Fruit fly (Drosophila melanogaster) whole organism, embryonic: Measurements from ENCODE around the gene CG7149.
A peak's percentile ranks its signal among the peaks of the same experiment; 100 is the strongest.

Source experiments
- Awh ChIP-seq: fragments of 200-800 bp; sonication (Bioruptor generic); IDR thresholded peaks from 2 replicates; pipeline ENCODE4, ENCODE4 v1.3.6; 2022; ENCODE audit warnings: missing biosample characterization, missing genetic modification characterization
- B-H2 ChIP-seq: fragments of 200-800 bp; sonication (Bioruptor generic); optimal IDR thresholded peaks from 2 replicates; lab custom pipeline; 2018; ENCODE audit warnings: missing biosample characterization, mild to moderate bottlenecking, missing genetic modification characterization
- Bdp1 ChIP-seq: fragments of 200-800 bp; sonication (Bioruptor generic); optimal IDR thresholded peaks from 3 replicates; lab custom pipeline; 2016; ENCODE audit warnings: missing biosample characterization, missing genetic modification characterization
- Bgb ChIP-seq: fragments of 200-800 bp; sonication (Bioruptor generic); IDR thresholded peaks from 2 replicates; pipeline ENCODE4 v1.3.6; 2022; ENCODE audit warnings: missing biosample characterization, missing genetic modification characterization; ENCODE audit not compliant: partially characterized antibody
- CG11247 ChIP-seq: fragments of 200-800 bp; sonication (Bioruptor generic); IDR thresholded peaks from 2 replicates; pipeline ENCODE4 v1.3.6; 2022; ENCODE audit warnings: missing biosample characterization, missing genetic modification characterization
- CG11696 ChIP-seq: fragments of 200-800 bp; sonication (Bioruptor generic); IDR thresholded peaks from 2 replicates; pipeline ENCODE4 v1.3.6; 2022; ENCODE audit warnings: missing biosample characterization, missing genetic modification characterization
- CG12299 ChIP-seq: fragments of 200-800 bp; sonication (Bioruptor generic); optimal IDR thresholded peaks from 2 replicates; lab custom pipeline; 2018; ENCODE audit warnings: missing biosample characterization, mild to moderate bottlenecking, missing genetic modification characterization
- CG13775 ChIP-seq: fragments of 200-800 bp; sonication (Bioruptor generic); optimal IDR thresholded peaks from 3 replicates; lab custom pipeline; 2017; ENCODE audit warnings: missing biosample characterization, mild to moderate bottlenecking, missing genetic modification characterization
- CG17385 ChIP-seq: fragments of 200-800 bp; sonication (Bioruptor generic); optimal IDR thresholded peaks from 3 replicates; lab custom pipeline; 2018; ENCODE audit warnings: missing biosample characterization, mild to moderate bottlenecking, missing genetic modification characterization
- CG17912 ChIP-seq: fragments of 200-800 bp; sonication (Bioruptor generic); optimal IDR thresholded peaks from 2 replicates; lab custom pipeline; 2018; ENCODE audit warnings: missing biosample characterization, mild to moderate bottlenecking, missing genetic modification characterization
- CG1832 ChIP-seq: fragments of 200-800 bp; sonication (Bioruptor generic); optimal IDR thresholded peaks from 2 replicates; lab custom pipeline; 2017; ENCODE audit warnings: missing biosample characterization, mild to moderate bottlenecking, missing genetic modification characterization, inconsistent platforms
- CG18764 ChIP-seq: fragments of 200-800 bp; sonication (Bioruptor generic); optimal IDR thresholded peaks from 3 replicates; lab custom pipeline; 2016; ENCODE audit warnings: missing biosample characterization, missing genetic modification characterization
- CG30403 ChIP-seq: fragments of 200-800 bp; sonication (Bioruptor generic); optimal IDR thresholded peaks from 3 replicates; lab custom pipeline; 2016; ENCODE audit warnings: missing biosample characterization, missing genetic modification characterization
- CG32532 ChIP-seq: fragments of 200-800 bp; sonication (Bioruptor generic); IDR thresholded peaks from 2 replicates; pipeline ENCODE4 v1.3.6; 2022; ENCODE audit warnings: missing biosample characterization, missing genetic modification characterization
- CG3281 ChIP-seq: fragments of 200-800 bp; sonication (Bioruptor generic); optimal IDR thresholded peaks from 3 replicates; lab custom pipeline; 2017; ENCODE audit warnings: missing biosample characterization, mild to moderate bottlenecking, missing genetic modification characterization
- CG43689 ChIP-seq: fragments of 200-800 bp; sonication (Bioruptor generic); IDR thresholded peaks from 2 replicates; pipeline ENCODE4 v1.3.6; 2022; ENCODE audit warnings: missing biosample characterization, missing genetic modification characterization
- CG6175 ChIP-seq: fragments of 200-800 bp; sonication (Bioruptor generic); IDR thresholded peaks from 3 replicates; pipeline ENCODE4 v1.3.6; 2022; ENCODE audit warnings: missing biosample characterization, missing genetic modification characterization
- CG8290 ChIP-seq, 3 experiments: fragments of 200-800 bp; sonication (Bioruptor generic); optimal IDR thresholded peaks; 2 replicates each; lab custom pipeline; 2016 to 2019; ENCODE audit warnings: missing biosample characterization in 3 of 3, missing genetic modification characterization in 3 of 3, mild to moderate bottlenecking in 2 of 3, moderate library complexity in 1 of 3
- CG8359 ChIP-seq: fragments of 200-800 bp; sonication (Bioruptor generic); optimal IDR thresholded peaks from 2 replicates; lab custom pipeline; 2017; ENCODE audit warnings: missing biosample characterization, mild to moderate bottlenecking, missing genetic modification characterization, borderline replicate concordance
- CG9932 ChIP-seq: fragments of 200-800 bp; sonication (Bioruptor generic); IDR thresholded peaks from 2 replicates; pipeline ENCODE4 v1.3.6; 2022; ENCODE audit warnings: missing biosample characterization, missing genetic modification characterization
- Dek ChIP-seq: fragments of 200-800 bp; sonication (Bioruptor generic); optimal IDR thresholded peaks from 3 replicates; lab custom pipeline; 2019; ENCODE audit warnings: missing biosample characterization, mild to moderate bottlenecking, missing genetic modification characterization, moderate library complexity
- ERR ChIP-seq: fragments of 200-800 bp; sonication (Bioruptor generic); optimal IDR thresholded peaks from 2 replicates; lab custom pipeline; 2016; ENCODE audit warnings: missing biosample characterization, missing genetic modification characterization
- Fer2 ChIP-seq: fragments of 200-800 bp; sonication (Bioruptor generic); optimal IDR thresholded peaks from 2 replicates; lab custom pipeline; 2018; ENCODE audit warnings: missing biosample characterization, mild to moderate bottlenecking, missing genetic modification characterization, moderate library complexity
- Hey ChIP-seq: fragments of 200-800 bp; sonication (Bioruptor generic); optimal IDR thresholded peaks from 3 replicates; lab custom pipeline; 2018; ENCODE audit warnings: missing biosample characterization, mild to moderate bottlenecking, missing genetic modification characterization
- Hmx ChIP-seq: fragments of 200-800 bp; sonication (Bioruptor generic); optimal IDR thresholded peaks from 2 replicates; lab custom pipeline; 2016; ENCODE audit warnings: missing biosample characterization, missing genetic modification characterization
- Kr ChIP-seq: fragments of 200-800 bp; sonication (Bioruptor generic); optimal IDR thresholded peaks from 2 replicates; lab custom pipeline; 2017; ENCODE audit warnings: missing biosample characterization, mild to moderate bottlenecking, missing genetic modification characterization
- Mes4 ChIP-seq: fragments of 200-800 bp; sonication (Bioruptor generic); optimal IDR thresholded peaks from 2 replicates; lab custom pipeline; 2016; ENCODE audit warnings: missing biosample characterization, missing genetic modification characterization
- Nf-YB ChIP-seq: fragments of 200-800 bp; sonication (Bioruptor generic); optimal IDR thresholded peaks from 3 replicates; lab custom pipeline; 2019; ENCODE audit warnings: missing biosample characterization, mild to moderate bottlenecking, missing genetic modification characterization, moderate library complexity
- Poxn ChIP-seq: fragments of 200-800 bp; sonication (Bioruptor generic); IDR thresholded peaks from 2 replicates; pipeline ENCODE4 v1.3.6; 2022; ENCODE audit warnings: missing biosample characterization, missing genetic modification characterization
- Ptx1 ChIP-seq: fragments of 200-800 bp; sonication (Bioruptor generic); IDR thresholded peaks from 2 replicates; pipeline ENCODE4 v1.3.6; 2022; ENCODE audit warnings: missing biosample characterization, missing genetic modification characterization
- Sox102F ChIP-seq: fragments of 200-800 bp; sonication (Bioruptor generic); optimal IDR thresholded peaks from 2 replicates; lab custom pipeline; 2018; ENCODE audit warnings: missing biosample characterization, mild to moderate bottlenecking, missing genetic modification characterization, moderate library complexity
- Spps ChIP-seq: fragments of 200-800 bp; sonication (Bioruptor generic); optimal IDR thresholded peaks from 2 replicates; lab custom pipeline; 2018; ENCODE audit warnings: missing biosample characterization, mild to moderate bottlenecking, missing genetic modification characterization
- Sry-δ ChIP-seq: fragments of 200-800 bp; sonication (Bioruptor generic); optimal IDR thresholded peaks from 2 replicates; lab custom pipeline; 2016; ENCODE audit warnings: missing biosample characterization, missing genetic modification characterization
- Ssrp ChIP-seq: fragments of 200-800 bp; sonication (Bioruptor generic); optimal IDR thresholded peaks from 2 replicates; lab custom pipeline; 2018; ENCODE audit warnings: missing biosample characterization, mild to moderate bottlenecking, missing genetic modification characterization, moderate library complexity
- chinmo ChIP-seq: fragments of 200-800 bp; sonication (Bioruptor generic); IDR thresholded peaks from 4 replicates; pipeline ENCODE4 v1.3.6; 2022; ENCODE audit warnings: missing biosample characterization, missing genetic modification characterization; ENCODE audit not compliant: partially characterized antibody
- chn ChIP-seq: fragments of 200-800 bp; sonication (Bioruptor generic); optimal IDR thresholded peaks from 2 replicates; lab custom pipeline; 2016; ENCODE audit warnings: missing biosample characterization, missing genetic modification characterization
- cwo ChIP-seq: fragments of 200-800 bp; sonication (Bioruptor generic); optimal IDR thresholded peaks from 3 replicates; lab custom pipeline; 2017; ENCODE audit warnings: missing biosample characterization, missing genetic modification characterization, mild to moderate bottlenecking, moderate library complexity, missing genetic modification reagents
- nerfin-2 ChIP-seq: fragments of 200-800 bp; sonication (Bioruptor generic); IDR thresholded peaks from 2 replicates; pipeline ENCODE4 v1.3.6; 2022; ENCODE audit warnings: missing biosample characterization, missing genetic modification characterization; ENCODE audit not compliant: partially characterized antibody
- odd ChIP-seq: fragments of 200-800 bp; sonication (Bioruptor generic); optimal IDR thresholded peaks from 2 replicates; lab custom pipeline; 2017; ENCODE audit warnings: missing biosample characterization, mild to moderate bottlenecking, missing genetic modification characterization
- pros ChIP-seq: fragments of 200-800 bp; sonication (Bioruptor generic); optimal IDR thresholded peaks from 3 replicates; lab custom pipeline; 2019; ENCODE audit warnings: missing biosample characterization, mild to moderate bottlenecking, missing genetic modification characterization, moderate library complexity
- pzg ChIP-seq: fragments of 200-800 bp; sonication (Bioruptor generic); optimal IDR thresholded peaks from 3 replicates; lab custom pipeline; 2018; ENCODE audit warnings: missing biosample characterization, mild to moderate bottlenecking, missing genetic modification characterization, moderate library complexity
- sens-2 ChIP-seq: fragments of 200-800 bp; sonication (Bioruptor generic); IDR thresholded peaks from 2 replicates; pipeline ENCODE4 v1.3.6; 2022; ENCODE audit warnings: missing biosample characterization, missing genetic modification characterization
- sob ChIP-seq: fragments of 200-800 bp; sonication (Bioruptor generic); IDR thresholded peaks from 2 replicates; pipeline ENCODE4 v1.3.6; 2022; ENCODE audit warnings: missing biosample characterization, missing genetic modification characterization
- sr ChIP-seq: fragments of 200-800 bp; sonication (Bioruptor generic); IDR thresholded peaks from 3 replicates; pipeline ENCODE4 v1.3.6; 2022; ENCODE audit warnings: missing biosample characterization, missing genetic modification characterization
- tgo ChIP-seq: fragments of 200-800 bp; sonication (Bioruptor generic); IDR thresholded peaks from 3 replicates; pipeline ENCODE4 v1.3.6; 2022; ENCODE audit warnings: missing biosample characterization, missing genetic modification characterization
- ttk ChIP-seq: fragments of 200-800 bp; sonication (Bioruptor generic); IDR thresholded peaks from 2 replicates; pipeline ENCODE4 v2.1.2; 2022; ENCODE audit warnings: missing biosample characterization, missing genetic modification characterization
- unc-4 ChIP-seq: fragments of 200-800 bp; sonication (Bioruptor generic); IDR thresholded peaks from 2 replicates; pipeline ENCODE4 v1.3.6; 2022; ENCODE audit warnings: missing biosample characterization, missing genetic modification characterization; ENCODE audit not compliant: partially characterized antibody
- vvl ChIP-seq: fragments of 200-800 bp; sonication (Bioruptor generic); IDR thresholded peaks from 2 replicates; pipeline ENCODE4 v1.3.6; 2022; ENCODE audit warnings: missing biosample characterization, missing genetic modification characterization
- wor ChIP-seq: fragments of 200-800 bp; sonication (Bioruptor generic); IDR thresholded peaks from 2 replicates; pipeline ENCODE4 v1.3.6; 2022; ENCODE audit warnings: missing biosample characterization, missing genetic modification characterization

The CG7149 gene

DNA sequence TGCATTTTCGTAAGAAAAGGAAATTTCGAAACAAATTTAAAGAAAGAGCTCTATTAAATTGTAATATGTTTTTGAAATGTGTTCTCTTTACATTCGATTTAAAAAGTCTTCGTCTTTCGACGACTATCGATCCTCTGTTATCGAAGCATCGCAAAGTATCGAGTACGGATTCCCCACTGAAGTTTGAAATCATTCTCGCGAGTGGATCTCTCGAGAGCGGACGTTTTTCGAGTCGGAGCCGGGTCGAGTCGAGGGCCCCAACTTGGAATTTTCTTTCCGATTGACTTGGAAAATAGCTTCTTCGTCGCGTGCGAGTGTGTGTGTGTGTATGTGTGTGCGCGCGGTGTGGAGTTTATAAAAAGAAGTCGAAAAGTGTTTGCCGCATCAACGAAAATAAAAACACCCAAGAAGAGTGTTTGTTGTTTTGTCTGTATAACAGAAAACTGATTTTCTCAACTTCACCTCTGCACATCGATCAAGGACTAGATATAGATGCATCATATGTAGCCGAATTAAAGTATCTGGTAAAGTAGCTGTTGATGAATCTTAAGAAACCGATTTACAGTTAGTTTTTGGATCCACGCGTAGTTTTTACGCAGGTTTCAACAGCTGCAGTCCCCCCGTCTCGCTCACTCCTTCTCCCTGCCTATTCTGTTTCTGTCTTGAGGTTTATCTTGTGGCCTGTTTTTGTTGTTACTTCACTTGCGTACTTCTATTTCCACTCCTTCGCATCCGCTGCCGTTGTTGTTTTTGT is 21.1 kb upstream of the CG7149 start, which contains the start of gene LanB1 (continued):
- TF ChIP-seq tgo (GFP tag; lab: Robert Waterston, UW) (no peak), CG43689 (GFP tag; lab: Robert Waterston, UW) (no peak), CG12299 (tag; lab: Kevin White, UChicago) (no peak), Ssrp (tag; lab: Kevin White, UChicago) (no peak), sens-2 (no peak), odd (GFP tag; lab: Kevin White, UChicago) (no peak), sr (GFP tag; lab: Robert Waterston, UW) (peak; percentile 27; the same call in 1 of the 3 replicates), CG17912 (GFP tag; lab: Kevin White, UChicago) (no peak), unc-4 (GFP tag; lab: Robert Waterston, UW) (peak; percentile 33; the same call in 1 of the 2 replicates), CG18764 (GFP tag; lab: Kevin White, UChicago) (no peak), CG3281 (GFP tag; lab: Kevin White, UChicago) (no peak), pzg (GFP tag; lab: Kevin White, UChicago) (peak; percentile 34), CG11247 (GFP tag; lab: Robert Waterston, UW) (no peak), Mes4 (GFP tag; lab: Kevin White, UChicago) (no peak), Poxn (GFP tag; lab: Robert Waterston, UW) (no peak), ERR (no peak), cwo (GFP tag; lab: Kevin White, UChicago) (no peak), CG32532 (GFP tag; lab: Robert Waterston, UW) (no peak), Dek (tag; lab: Kevin White, UChicago) (no peak), Ptx1 (GFP tag; lab: Robert Waterston, UW) (no peak), CG1832 (GFP tag; lab: Kevin White, UChicago) (peak; percentile 55), CG11696 (no peak), Fer2 (tag; lab: Kevin White, UChicago) (no peak), Sry-δ (GFP tag; lab: Kevin White, UChicago) (peak; percentile 49), Hmx (GFP tag; lab: Kevin White, UChicago) (no peak), CG8290 (GFP tag; optimal IDR thresholded peaks at IDR 0.05; lab: Kevin White, UChicago) (no peak), CG8290 (tag; optimal IDR thresholded peaks at IDR 0.05; lab: Kevin White, UChicago) (peak in 1 of 2 experiments; percentile 57), CG6175 (GFP tag; lab: Robert Waterston, UW) (no peak), CG8359 (no peak), ttk (GFP tag; lab: Robert Waterston, UW) (no peak), Spps (tag; lab: Kevin White, UChicago) (no peak), sob (GFP tag; lab: Robert Waterston, UW) (peak; percentile 44; the same call in 1 of the 2 replicates), chn (GFP tag; lab: Kevin White, UChicago) (no peak), Awh (GFP tag; lab: Robert Waterston, UW) (peak; percentile 36; the same call in 1 of the 2 replicates), Kr (peak; percentile 18), chinmo (0 out of 4 replicates have a peak, but pooled peaks have one; percentile 47), Sox102F (GFP tag; lab: Kevin White, UChicago) (no peak), wor (GFP tag; lab: Robert Waterston, UW) (no peak), CG17385 (peak; percentile 34), Bgb (GFP tag; lab: Robert Waterston, UW) (peak; percentile 58; the same call in 1 of the 2 replicates), CG13775 (no peak), Hey (tag; lab: Kevin White, UChicago) (no peak), pros (peak; percentile 97), CG30403 (GFP tag; lab: Kevin White, UChicago) (no peak), CG9932 (no peak), vvl (GFP tag; lab: Robert Waterston, UW) (peak; percentile 47; the same call in 1 of the 2 replicates), B-H2 (GFP tag; lab: Kevin White, UChicago) (no peak), nerfin-2 (peak; percentile 64; the same call in 1 of the 2 replicates), Bdp1 (no peak), Nf-YB (GFP tag; lab: Kevin White, UChicago) (no peak)
